Worm (Caenorhabditis elegans) whole organism, L3 larva: ENCODE measurements around the gene sec-31.
A peak's percentile ranks its signal among the peaks of the same experiment; 100 is the strongest.

Experiments
- ZK546.5 ChIP-seq: sonication (generic microtip); optimal IDR thresholded peaks from 2 replicates; lab custom pipeline; 2017; ENCODE audit warnings: missing biosample characterization, missing genetic modification characterization
- aly-2 ChIP-seq: fragments of 150-350 bp; optimal IDR thresholded peaks from 2 replicates; lab custom pipeline; 2014; ENCODE audit warnings: missing biosample characterization, missing genetic modification characterization
- ceh-16 ChIP-seq: sonication (generic microtip); optimal IDR thresholded peaks from 2 replicates; lab custom pipeline; 2017; ENCODE audit warnings: missing biosample characterization, missing genetic modification characterization
- ceh-82 ChIP-seq: fragments of 150-350 bp; optimal IDR thresholded peaks from 2 replicates; lab custom pipeline; 2014; ENCODE audit warnings: missing biosample characterization, missing genetic modification characterization
- daf-12 ChIP-seq: fragments of 150-350 bp; optimal IDR thresholded peaks from 2 replicates; lab custom pipeline; 2014; ENCODE audit warnings: missing biosample characterization, missing genetic modification reagents, missing genetic modification characterization
- egl-27 ChIP-seq: sonication (generic microtip); optimal IDR thresholded peaks from 4 replicates; lab custom pipeline; 2017; ENCODE audit warnings: missing biosample characterization, missing genetic modification reagents, missing genetic modification characterization
- egl-5 ChIP-seq: fragments of 150-350 bp; optimal IDR thresholded peaks from 2 replicates; lab custom pipeline; 2017; ENCODE audit warnings: missing biosample characterization, missing genetic modification reagents, missing genetic modification characterization, inconsistent platforms
- elt-1 ChIP-seq: fragments of 150-350 bp; optimal IDR thresholded peaks from 2 replicates; lab custom pipeline; 2014; ENCODE audit warnings: missing biosample characterization, missing genetic modification characterization
- elt-2 ChIP-seq: sonication (generic microtip); optimal IDR thresholded peaks from 2 replicates; lab custom pipeline; 2016; ENCODE audit warnings: missing genetic modification reagents, mild to moderate bottlenecking, missing genetic modification characterization, missing compliant biosample characterization
- elt-3 ChIP-seq, 3 experiments: fragments of 150-350 bp in 1 of 3; sonication (generic microtip) in 2 of 3; optimal IDR thresholded peaks; 2 replicates in 2 of 3; 4 replicates in 1 of 3; lab custom pipeline; 2014 to 2017; ENCODE audit warnings: missing biosample characterization in 3 of 3, missing genetic modification characterization in 3 of 3
- fkh-2 ChIP-seq: fragments of 150-350 bp; optimal IDR thresholded peaks from 2 replicates; lab custom pipeline; 2014; ENCODE audit warnings: missing biosample characterization, missing genetic modification reagents, missing genetic modification characterization
- fos-1 ChIP-seq: fragments of 150-350 bp; optimal IDR thresholded peaks from 2 replicates; lab custom pipeline; 2014; ENCODE audit warnings: missing biosample characterization, missing genetic modification characterization
- hmg-11 ChIP-seq: sonication (generic microtip); optimal IDR thresholded peaks from 2 replicates; lab custom pipeline; 2016; ENCODE audit warnings: missing genetic modification characterization, missing compliant biosample characterization
- lin-15B ChIP-seq: fragments of 150-350 bp; optimal IDR thresholded peaks from 2 replicates; lab custom pipeline; 2014; ENCODE audit warnings: missing biosample characterization, missing genetic modification characterization
- mdl-1 ChIP-seq: fragments of 150-350 bp; optimal IDR thresholded peaks from 2 replicates; lab custom pipeline; 2014; ENCODE audit warnings: missing biosample characterization, missing genetic modification characterization
- nfya-1 ChIP-seq: sonication (generic microtip); optimal IDR thresholded peaks from 2 replicates; lab custom pipeline; 2017; ENCODE audit warnings: missing genetic modification characterization, mild to moderate bottlenecking, missing compliant biosample characterization, antibody characterized with exemption, moderate library complexity; ENCODE audit not compliant: insufficient read depth
- nhr-23 ChIP-seq: fragments of 150-350 bp; optimal IDR thresholded peaks from 2 replicates; lab custom pipeline; 2014; ENCODE audit warnings: missing biosample characterization, missing genetic modification reagents, missing genetic modification characterization
- nhr-237 ChIP-seq: fragments of 150-350 bp; optimal IDR thresholded peaks from 2 replicates; lab custom pipeline; 2014; ENCODE audit warnings: missing biosample characterization, missing genetic modification characterization
- nhr-28 ChIP-seq: fragments of 150-350 bp; optimal IDR thresholded peaks from 2 replicates; lab custom pipeline; 2014; ENCODE audit warnings: missing biosample characterization, missing genetic modification characterization
- nhr-43 ChIP-seq: sonication (generic microtip); optimal IDR thresholded peaks from 2 replicates; lab custom pipeline; 2016; ENCODE audit warnings: mild to moderate bottlenecking, missing genetic modification characterization, missing compliant biosample characterization; ENCODE audit not compliant: poor library complexity, severe bottlenecking
- nhr-67 ChIP-seq: fragments of 150-350 bp; optimal IDR thresholded peaks from 2 replicates; lab custom pipeline; 2014; ENCODE audit warnings: missing biosample characterization, missing genetic modification characterization
- nhr-76 ChIP-seq: fragments of 150-350 bp; sonication (generic microtip); optimal IDR thresholded peaks from 5 replicates; lab custom pipeline; 2014; ENCODE audit warnings: missing biosample characterization, missing genetic modification characterization
- pha-4 ChIP-seq: fragments of 150-350 bp; optimal IDR thresholded peaks from 2 replicates; lab custom pipeline; 2014; ENCODE audit warnings: missing biosample characterization, missing genetic modification reagents, missing genetic modification characterization
- pqm-1 ChIP-seq: fragments of 150-350 bp; optimal IDR thresholded peaks from 2 replicates; lab custom pipeline; 2017; ENCODE audit warnings: missing biosample characterization, missing genetic modification characterization, inconsistent platforms
- sea-2 ChIP-seq: fragments of 150-350 bp; sonication (generic microtip); optimal IDR thresholded peaks from 4 replicates; lab custom pipeline; 2014; ENCODE audit warnings: missing biosample characterization, missing genetic modification reagents, missing genetic modification characterization
- skn-1 ChIP-seq: fragments of 150-350 bp; optimal IDR thresholded peaks from 2 replicates; lab custom pipeline; 2014; ENCODE audit warnings: missing biosample characterization, missing genetic modification characterization
- snpc-4 ChIP-seq: fragments of 150-350 bp; optimal IDR thresholded peaks from 2 replicates; lab custom pipeline; 2014; ENCODE audit warnings: missing biosample characterization, missing genetic modification characterization
- unc-39 ChIP-seq: sonication (generic microtip); optimal IDR thresholded peaks from 4 replicates; lab custom pipeline; 2017; ENCODE audit warnings: missing biosample characterization, missing genetic modification characterization
- unc-62 ChIP-seq: fragments of 150-350 bp; sonication (generic microtip); optimal IDR thresholded peaks from 4 replicates; lab custom pipeline; 2014; ENCODE audit warnings: missing biosample characterization, missing genetic modification reagents, missing genetic modification characterization
- zag-1 ChIP-seq: fragments of 150-350 bp; optimal IDR thresholded peaks from 2 replicates; lab custom pipeline; 2014; ENCODE audit warnings: missing biosample characterization, missing genetic modification characterization

The sec-31 gene

ce11 chrIV:11337021-11337420 lies 34.6 kb downstream of the sec-31 start, which contains the start of gene F54E12.2:
TSS of gene F54E12.2 (minus strand) at chrIV:11337184.
- TF ChIP-seq zag-1 (tag; lab: Kevin White, UChicago) (no peak), pqm-1 (tag; lab: Kevin White, UChicago) (no peak), elt-1 (tag; lab: Kevin White, UChicago) (no peak), fkh-2 (tag; lab: Kevin White, UChicago) (no peak), egl-27 (tag; lab: Kevin White, UChicago) (no peak), elt-2 (tag; lab: Kevin White, UChicago) (no peak), daf-12 (tag; lab: Kevin White, UChicago) (no peak)
- TF ChIP-seq, all 47 proteins: peak for 0

ce11 chrIV:11336180-11336579 lies 35.4 kb downstream of the sec-31 start:
- TF ChIP-seq elt-3 (tag; optimal IDR thresholded peaks at IDR 0.05; lab: Kevin White, UChicago): no peak
- TF ChIP-seq nhr-67 (tag; lab: Kevin White, UChicago): no peak
- TF ChIP-seq ceh-82 (tag; lab: Kevin White, UChicago): no peak
- TF ChIP-seq lin-15B (tag; lab: Kevin White, UChicago): no peak
- TF ChIP-seq nhr-237 (tag; lab: Kevin White, UChicago): no peak
- TF ChIP-seq hmg-11 (tag; lab: Kevin White, UChicago): no peak
- TF ChIP-seq unc-62 (GFP tag; lab: Kevin White, UChicago): no peak

ce11 chrIV:11332751-11333150 lies 38.8 kb downstream of the sec-31 start, which contains the start of gene sart-3:
TSS of gene sart-3 (minus strand) at chrIV:11332969.
- peak; percentile 43 for TF ChIP-seq pha-4 (tag; lab: Kevin White, UChicago)
- TF ChIP-seq lin-15B (tag; lab: Kevin White, UChicago): peak; percentile 24
- TF ChIP-seq nfya-1 (tag; lab: Kevin White, UChicago): no peak
- TF ChIP-seq, all 47 proteins: peak for 2

ce11 chrIV:11329269-11329668 lies 42.3 kb downstream of the sec-31 start, which contains the start of gene leo-1:
TSS of gene leo-1 (minus strand) at chrIV:11329369.
- no peak for TF ChIP-seq fkh-2 (tag; lab: Kevin White, UChicago)
- TF ChIP-seq snpc-4: no peak
- no peak for TF ChIP-seq nhr-67 (tag; lab: Kevin White, UChicago)
- no peak for TF ChIP-seq nhr-28 (tag; lab: Kevin White, UChicago)
- TF ChIP-seq skn-1 (tag; lab: Kevin White, UChicago): no peak
- no peak for TF ChIP-seq egl-27 (tag; lab: Kevin White, UChicago)
- TF ChIP-seq mdl-1 (tag; lab: Kevin White, UChicago): no peak
- TF ChIP-seq unc-39 (tag; lab: Kevin White, UChicago): no peak
- no peak for TF ChIP-seq aly-2 (tag; lab: Kevin White, UChicago)
- no peak for TF ChIP-seq nhr-237 (tag; lab: Kevin White, UChicago)
- TF ChIP-seq nhr-43 (tag; lab: Kevin White, UChicago): no peak
- no peak for TF ChIP-seq ceh-82 (tag; lab: Kevin White, UChicago)
- no peak for TF ChIP-seq nhr-76 (tag; lab: Kevin White, UChicago)
- no peak for TF ChIP-seq sea-2 (GFP tag; lab: Kevin White, UChicago)
- no peak for TF ChIP-seq nhr-23 (tag; lab: Kevin White, UChicago)

ce11 chrIV:11326939-11327565 lies 44.5 kb downstream of the sec-31 start, which contains the start of gene B0035.21:
TSS of gene B0035.21 (plus strand) at chrIV:11327260.
- no peak for TF ChIP-seq ZK546.5 (tag; lab: Kevin White, UChicago)
- no peak for TF ChIP-seq ceh-16 (tag; lab: Kevin White, UChicago)
- TF ChIP-seq mdl-1 (tag; lab: Kevin White, UChicago): no peak
- no peak for TF ChIP-seq pha-4 (tag; lab: Kevin White, UChicago)
- TF ChIP-seq nhr-28 (tag; lab: Kevin White, UChicago): no peak
- TF ChIP-seq nhr-23 (tag; lab: Kevin White, UChicago): no peak
- TF ChIP-seq egl-5: no peak
- TF ChIP-seq elt-3 (tag; optimal IDR thresholded peaks at IDR 0.05; lab: Kevin White, UChicago): no peak
- TF ChIP-seq aly-2 (tag; lab: Kevin White, UChicago): no peak
- TF ChIP-seq zag-1 (tag; lab: Kevin White, UChicago): no peak
- no peak for TF ChIP-seq sea-2 (GFP tag; lab: Kevin White, UChicago)
- TF ChIP-seq unc-39 (tag; lab: Kevin White, UChicago): no peak
- no peak for TF ChIP-seq fos-1
- TF ChIP-seq unc-62 (GFP tag; lab: Kevin White, UChicago): no peak
